Fruit fly (Drosophila melanogaster): ENCODE results near the gene Tim13.

DNA sequence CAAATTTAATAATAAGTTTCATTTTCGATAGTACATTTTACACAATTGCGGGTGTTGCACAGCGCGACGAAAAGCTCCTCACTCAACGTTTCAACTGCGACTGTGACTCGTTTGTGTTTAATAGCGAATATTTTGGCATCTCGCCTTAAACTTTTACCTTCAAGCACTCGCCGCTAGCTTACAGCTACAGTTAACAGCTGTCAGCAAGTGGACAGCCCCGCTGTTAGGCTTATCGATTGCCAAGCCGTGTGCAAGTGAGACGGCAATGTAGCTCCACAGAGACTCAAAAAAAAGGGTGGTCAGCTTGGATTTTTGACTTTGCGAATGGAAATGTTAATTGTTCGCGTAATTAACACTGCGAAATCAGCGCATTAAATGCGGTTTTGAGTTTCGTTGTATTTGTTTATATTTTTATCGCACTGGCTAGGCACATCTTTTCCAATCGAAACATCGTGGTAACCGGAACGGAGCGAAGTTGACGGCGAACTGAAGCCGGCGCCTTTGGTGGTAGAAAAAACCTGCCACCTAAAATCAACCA, 8.5 kb downstream of the Tim13 start, which contains the start of gene loaf:
- TF ChIP-seq EcR (GFP tag; optimal IDR thresholded peaks at IDR 0.05) (no peak), CG8301 (tag; optimal IDR thresholded peaks at IDR 0.05) (no peak), CG34367 (tag; optimal IDR thresholded peaks at IDR 0.05) (no peak), Pif1A (GFP tag; optimal IDR thresholded peaks at IDR 0.05) (no peak), CG14655 (GFP tag; optimal IDR thresholded peaks at IDR 0.05) (no peak), rn (GFP tag; IDR thresholded peaks at IDR 0.05) (no peak), Pif1B (GFP tag; optimal IDR thresholded peaks at IDR 0.05) (no peak), CG15710 (tag; optimal IDR thresholded peaks at IDR 0.05) (no peak), CG32121 (GFP tag; IDR thresholded peaks at IDR 0.05) (no peak), CG4496 (GFP tag; IDR thresholded peaks at IDR 0.05) (no peak), CG8159 (tag; optimal IDR thresholded peaks at IDR 0.05) (no peak)
